Worm (Caenorhabditis elegans): Measurements from ENCODE around the gene cap-1.

Gene cap-1

ce11 chrIV:7237668-7238214 is 7.7 kb upstream of the cap-1 start, which contains the start of gene elo-3:
Gene elo-3 (plus strand): TSS chrIV:7237718.
- TF ChIP-seq flt-1 (GFP tag; IDR thresholded peaks at IDR 0.05) (no peak), ets-7 (tag; optimal IDR thresholded peaks at IDR 0.05) (no peak), ceh-36 (tag; optimal IDR thresholded peaks at IDR 0.05) (no peak)

- TF ChIP-seq ets-7 (tag; optimal IDR thresholded peaks at IDR 0.05) (no peak), aly-1 (tag; optimal IDR thresholded peaks at IDR 0.05) (no peak), ceh-36 (tag; optimal IDR thresholded peaks at IDR 0.05) (no peak), hmbx-1 (tag; optimal IDR thresholded peaks at IDR 0.05) (no peak), B0310.2 (tag; optimal IDR thresholded peaks at IDR 0.05) (no peak), scrt-1 (GFP tag; IDR thresholded peaks at IDR 0.05) (no peak), F13C5.2 (tag; optimal IDR thresholded peaks at IDR 0.05) (no peak), tbx-11 (GFP tag; IDR thresholded peaks at IDR 0.05) (no peak), ceh-13 (GFP tag; optimal IDR thresholded peaks at IDR 0.05) (no peak), sea-1 (GFP tag; conservative IDR thresholded peaks at IDR 0.05) (no peak), tbx-37 (GFP tag; conservative IDR thresholded peaks at IDR 0.05) (no peak)
These were observed 6.3 kb upstream of the cap-1 start for ce11 chrIV:7236248-7236772.

- TF ChIP-seq hmbx-1 (tag; optimal IDR thresholded peaks at IDR 0.05) = no peak
- TF ChIP-seq F13C5.2 (tag; optimal IDR thresholded peaks at IDR 0.05) = peak; percentile 74
- TF ChIP-seq B0310.2 (tag; optimal IDR thresholded peaks at IDR 0.05) = no peak
- TF ChIP-seq hmg-4 (GFP tag; optimal IDR thresholded peaks at IDR 0.05) = peak; percentile 73
- no peak for TF ChIP-seq hnd-1 (tag; optimal IDR thresholded peaks at IDR 0.05)
- no peak for TF ChIP-seq ceh-36 (tag; optimal IDR thresholded peaks at IDR 0.05)
- TF ChIP-seq ets-7 (tag; optimal IDR thresholded peaks at IDR 0.05) = no peak
- no peak for TF ChIP-seq ceh-13 (GFP tag; optimal IDR thresholded peaks at IDR 0.05)
- no peak for TF ChIP-seq ama-1 (optimal IDR thresholded peaks at IDR 0.05)
- TF ChIP-seq sea-1 (GFP tag; conservative IDR thresholded peaks at IDR 0.05) = 0 out of 2 replicates have a peak, but pooled peaks have one; percentile 7
- TF ChIP-seq tbx-11 (GFP tag; IDR thresholded peaks at IDR 0.05) = peak; percentile 45; the same call in 1 of the 2 replicates
- no peak for TF ChIP-seq aly-1 (tag; optimal IDR thresholded peaks at IDR 0.05)
- TF ChIP-seq tra-4 (tag; optimal IDR thresholded peaks at IDR 0.05) = no peak
- TF ChIP-seq flt-1 (GFP tag; IDR thresholded peaks at IDR 0.05) = no peak
These were observed 5.4 kb upstream of the cap-1 start for ce11 chrIV:7235382-7235917.

- no peak for TF ChIP-seq tra-4 (tag; optimal IDR thresholded peaks at IDR 0.05)
These were observed 4.6 kb upstream of the cap-1 start for ce11 chrIV:7234623-7235022.

DNA sequence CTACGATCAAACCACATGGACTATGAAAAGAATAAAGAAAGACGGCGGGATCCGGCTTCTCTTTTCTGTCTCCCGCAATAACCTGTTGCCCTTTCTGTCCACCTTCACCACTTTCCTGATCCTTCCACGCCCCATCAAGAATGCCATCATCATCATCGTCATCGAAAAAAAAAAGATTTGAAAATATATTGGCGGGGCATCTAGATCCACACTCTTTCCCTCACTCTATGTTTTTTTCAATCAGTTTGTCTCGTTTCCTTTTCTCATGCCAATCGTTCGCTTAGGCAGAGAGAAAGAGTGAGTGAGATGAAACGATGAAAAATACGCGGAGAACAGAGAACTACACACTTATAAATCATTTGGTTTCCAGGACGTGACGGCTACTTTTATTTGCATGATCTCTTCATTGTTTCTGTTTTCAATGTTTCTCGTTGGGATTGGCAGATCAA is 3.6 kb upstream of the cap-1 start:
- no peak for TF ChIP-seq tbx-37 (GFP tag; conservative IDR thresholded peaks at IDR 0.05)
- TF ChIP-seq ama-1 (optimal IDR thresholded peaks at IDR 0.05) = no peak

DNA sequence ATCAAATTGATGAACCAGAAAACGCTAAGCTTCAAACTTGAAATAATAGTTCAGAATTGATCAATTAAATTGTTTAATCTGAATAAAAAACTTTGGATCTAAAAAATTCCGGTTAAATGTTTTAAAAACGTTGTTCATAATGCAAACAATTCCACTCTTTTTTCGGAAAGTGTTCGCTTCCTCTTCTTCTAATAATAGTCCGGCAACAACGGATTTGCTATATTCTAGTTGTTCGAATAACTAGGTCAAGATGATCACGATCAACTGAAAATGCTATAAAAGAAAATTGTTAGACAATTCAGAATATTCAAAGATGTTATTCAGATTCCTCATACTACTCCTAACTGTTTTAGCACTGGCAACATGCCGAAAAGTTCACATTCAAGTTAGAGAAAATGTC is 912 bp upstream of the cap-1 start, which contains the start of gene D2024.4:
Gene D2024.4 (plus strand): TSS at position 301 of the 400 bp plus-strand sequence.
- TF ChIP-seq scrt-1 (GFP tag; IDR thresholded peaks at IDR 0.05) (no peak), B0310.2 (tag; optimal IDR thresholded peaks at IDR 0.05) (no peak), tbx-11 (GFP tag; IDR thresholded peaks at IDR 0.05) (no peak), aly-1 (tag; optimal IDR thresholded peaks at IDR 0.05) (no peak), sea-1 (GFP tag; conservative IDR thresholded peaks at IDR 0.05) (no peak), hmbx-1 (tag; optimal IDR thresholded peaks at IDR 0.05) (no peak), ceh-36 (tag; optimal IDR thresholded peaks at IDR 0.05) (no peak), tbx-37 (GFP tag; conservative IDR thresholded peaks at IDR 0.05) (no peak), flt-1 (GFP tag; IDR thresholded peaks at IDR 0.05) (no peak), tra-4 (tag; optimal IDR thresholded peaks at IDR 0.05) (no peak), ets-7 (tag; optimal IDR thresholded peaks at IDR 0.05) (no peak), pes-1 (GFP tag; IDR thresholded peaks at IDR 0.05) (no peak)

DNA sequence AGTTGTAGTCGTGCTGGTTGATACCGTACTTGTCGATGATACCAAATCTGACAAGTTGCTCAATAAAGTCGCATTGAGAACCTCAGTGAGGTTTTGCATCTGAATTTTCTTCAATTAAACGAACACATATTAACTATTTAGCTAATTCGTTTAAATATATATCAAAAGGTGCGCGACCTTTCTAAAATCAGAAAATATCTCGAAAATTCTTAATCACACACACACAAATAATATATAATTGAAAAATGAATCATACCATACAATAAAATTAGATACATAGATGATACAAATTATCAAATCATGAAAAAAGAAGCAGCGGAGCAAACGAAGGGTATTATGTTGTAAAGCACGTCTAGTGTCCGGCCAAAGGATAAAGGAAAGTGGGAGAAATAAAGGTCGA is 1.8 kb downstream of the cap-1 start, which contains the start of gene D2024.5:
Gene D2024.5 (minus strand): TSS at position 101 of the 400 bp plus-strand sequence.
- TF ChIP-seq hmg-4 (GFP tag; optimal IDR thresholded peaks at IDR 0.05) (no peak), ceh-13 (GFP tag; optimal IDR thresholded peaks at IDR 0.05) (no peak), pes-1 (GFP tag; IDR thresholded peaks at IDR 0.05) (no peak)

- TF ChIP-seq ceh-36 (tag; optimal IDR thresholded peaks at IDR 0.05) = no peak
- no peak for TF ChIP-seq ama-1 (optimal IDR thresholded peaks at IDR 0.05)
- no peak for TF ChIP-seq hmg-4 (GFP tag; optimal IDR thresholded peaks at IDR 0.05)
- TF ChIP-seq aly-1 (tag; optimal IDR thresholded peaks at IDR 0.05) = no peak
- no peak for TF ChIP-seq scrt-1 (GFP tag; IDR thresholded peaks at IDR 0.05)
- TF ChIP-seq ets-7 (tag; optimal IDR thresholded peaks at IDR 0.05) = no peak
- TF ChIP-seq hnd-1 (tag; optimal IDR thresholded peaks at IDR 0.05) = no peak
- TF ChIP-seq hmbx-1 (tag; optimal IDR thresholded peaks at IDR 0.05) = no peak
- TF ChIP-seq pes-1 (GFP tag; IDR thresholded peaks at IDR 0.05) = no peak
- no peak for TF ChIP-seq tbx-37 (GFP tag; conservative IDR thresholded peaks at IDR 0.05)
- no peak for TF ChIP-seq tbx-11 (GFP tag; IDR thresholded peaks at IDR 0.05)
- TF ChIP-seq F13C5.2 (tag; optimal IDR thresholded peaks at IDR 0.05) = no peak
- TF ChIP-seq B0310.2 (tag; optimal IDR thresholded peaks at IDR 0.05) = no peak
- TF ChIP-seq tra-4 (tag; optimal IDR thresholded peaks at IDR 0.05) = no peak
- no peak for TF ChIP-seq ceh-13 (GFP tag; optimal IDR thresholded peaks at IDR 0.05)
- no peak for TF ChIP-seq flt-1 (GFP tag; IDR thresholded peaks at IDR 0.05)
- TF ChIP-seq sea-1 (GFP tag; conservative IDR thresholded peaks at IDR 0.05) = no peak
These were observed 3.0 kb downstream of the cap-1 start, which contains the start of gene R13A1.10 for ce11 chrIV:7227072-7227471. Gene R13A1.10 (minus strand): TSS chrIV:7227172.
